Fruit fly (Drosophila melanogaster) whole organism, wandering third instar larva: Measurements from ENCODE around the gene mRpL15.

Experiments
- CG9705 ChIP-seq: fragments of 200-800 bp; sonication (Bioruptor generic); optimal IDR thresholded peaks from 2 replicates; lab custom pipeline; 2018; ENCODE audit warnings: missing biosample characterization, mild to moderate bottlenecking, missing genetic modification characterization
- CrebA ChIP-seq: fragments of 200-800 bp; sonication (Bioruptor generic); optimal IDR thresholded peaks from 2 replicates; lab custom pipeline; 2016; ENCODE audit warnings: missing biosample characterization, mild to moderate bottlenecking, missing genetic modification characterization, borderline replicate concordance
- Dfd ChIP-seq: fragments of >200 bp; optimal IDR thresholded peaks from 2 replicates; lab custom pipeline; 2017; ENCODE audit warnings: missing biosample characterization, missing genetic modification characterization
- Dif ChIP-seq: fragments of 200-275, 200-300 bp; sonication (Bioruptor generic); optimal IDR thresholded peaks from 2 replicates; lab custom pipeline; 2018; ENCODE audit warnings: missing biosample characterization, missing genetic modification characterization; ENCODE audit not compliant: partially characterized antibody
- Hnf4 ChIP-seq: fragments of 200-800 bp; sonication (Bioruptor generic); optimal IDR thresholded peaks from 2 replicates; lab custom pipeline; 2016; ENCODE audit warnings: missing biosample characterization, mild to moderate bottlenecking, missing genetic modification characterization
- Hr78 ChIP-seq: fragments of >200 bp; optimal IDR thresholded peaks from 2 replicates; lab custom pipeline; 2017; ENCODE audit warnings: missing biosample characterization, missing genetic modification characterization
- Hr83 ChIP-seq: fragments of 200-300 bp; sonication (Bioruptor generic); optimal IDR thresholded peaks from 2 replicates; lab custom pipeline; 2016; ENCODE audit warnings: missing biosample characterization, mild to moderate bottlenecking, missing genetic modification characterization, moderate library complexity; ENCODE audit not compliant: poor library complexity, severe bottlenecking
- Jra ChIP-seq: sonication (Bioruptor generic); optimal IDR thresholded peaks from 2 replicates; lab custom pipeline; 2016; ENCODE audit warnings: missing biosample characterization, missing genetic modification characterization
- Myc ChIP-seq: fragments of >200 bp; optimal IDR thresholded peaks from 2 replicates; lab custom pipeline; 2017
- N ChIP-seq: fragments of >200 bp; optimal IDR thresholded peaks from 2 replicates; lab custom pipeline; 2018; ENCODE audit warnings: missing biosample characterization, missing external identifiers, missing genetic modification characterization
- Rel ChIP-seq, 2 experiments: fragments of 200-800 bp; sonication (Bioruptor generic) in 1 of 2; optimal IDR thresholded peaks; 2 replicates in 1 of 2; 3 replicates in 1 of 2; lab custom pipeline; 2016 to 2019; ENCODE audit warnings: mild to moderate bottlenecking in 2 of 2, missing biosample characterization in 2 of 2, missing genetic modification characterization in 2 of 2, moderate library complexity in 1 of 2
- Vsx2 ChIP-seq: fragments of 200-300, 225-300 bp; sonication (Bioruptor generic); optimal IDR thresholded peaks from 2 replicates; lab custom pipeline; 2018; ENCODE audit warnings: missing biosample characterization, missing genetic modification characterization; ENCODE audit not compliant: partially characterized antibody
- br ChIP-seq: fragments of 200-800 bp; sonication (Bioruptor generic); optimal IDR thresholded peaks from 2 replicates; lab custom pipeline; 2016; ENCODE audit warnings: missing biosample characterization, missing genetic modification characterization
- brk ChIP-seq: fragments of 200-800 bp; sonication (Bioruptor generic); optimal IDR thresholded peaks from 2 replicates; lab custom pipeline; 2016; ENCODE audit warnings: missing biosample characterization, mild to moderate bottlenecking, missing genetic modification characterization
- dl ChIP-seq, 2 experiments: fragments of 175-275, 200-275 bp in 1 of 2; fragments of 200-275 bp in 1 of 2; sonication (Bioruptor generic); optimal IDR thresholded peaks; lab custom pipeline; 2018; ENCODE audit warnings: mild to moderate bottlenecking in 2 of 2, missing biosample characterization in 2 of 2, missing genetic modification characterization in 2 of 2, moderate library complexity in 2 of 2; ENCODE audit not compliant: partially characterized antibody in 2 of 2, insufficient read depth in 1 of 2
- dmrt93B ChIP-seq: fragments of 200-800 bp; sonication (Bioruptor generic); optimal IDR thresholded peaks from 2 replicates; lab custom pipeline; 2018; ENCODE audit warnings: missing biosample characterization, mild to moderate bottlenecking, missing genetic modification characterization
- ey ChIP-seq: fragments of 200-800 bp; sonication (Bioruptor generic); optimal IDR thresholded peaks from 2 replicates; lab custom pipeline; 2016; ENCODE audit warnings: missing biosample characterization, missing genetic modification characterization
- foxo ChIP-seq, 2 experiments: fragments of 200-800 bp; sonication (Bioruptor generic); optimal IDR thresholded peaks; 2 replicates in 1 of 2; 3 replicates in 1 of 2; lab custom pipeline; 2016 to 2017; ENCODE audit warnings: missing biosample characterization in 2 of 2, missing genetic modification characterization in 2 of 2
- fru ChIP-seq: fragments of 200-800 bp; sonication (Bioruptor generic); optimal IDR thresholded peaks from 3 replicates; lab custom pipeline; 2016; ENCODE audit warnings: missing biosample characterization, mild to moderate bottlenecking, missing genetic modification characterization
- h ChIP-seq: fragments of 200-800 bp; sonication (Bioruptor generic); optimal IDR thresholded peaks from 3 replicates; lab custom pipeline; 2016; ENCODE audit warnings: missing biosample characterization, mild to moderate bottlenecking, missing genetic modification characterization
- lola ChIP-seq: fragments of >200 bp; optimal IDR thresholded peaks from 2 replicates; lab custom pipeline; 2017; ENCODE audit warnings: missing biosample characterization, missing genetic modification characterization
- pan ChIP-seq: fragments of >200 bp; optimal IDR thresholded peaks from 2 replicates; lab custom pipeline; 2017
- rgr ChIP-seq: fragments of 200-800 bp; sonication (Bioruptor generic); optimal IDR thresholded peaks from 3 replicates; lab custom pipeline; 2016; ENCODE audit warnings: missing biosample characterization, mild to moderate bottlenecking, missing genetic modification characterization
- sage ChIP-seq: fragments of 200-800 bp; sonication (Bioruptor generic); optimal IDR thresholded peaks from 2 replicates; lab custom pipeline; 2016; ENCODE audit warnings: missing biosample characterization, mild to moderate bottlenecking, missing genetic modification characterization
- sv ChIP-seq: fragments of 200-800 bp; sonication (Bioruptor generic); optimal IDR thresholded peaks from 3 replicates; lab custom pipeline; 2016; ENCODE audit warnings: missing biosample characterization, missing genetic modification characterization
- tai ChIP-seq: sonication (Bioruptor generic); optimal IDR thresholded peaks from 2 replicates; lab custom pipeline; 2016; ENCODE audit warnings: missing biosample characterization, missing genetic modification characterization
- usp ChIP-seq: fragments of >200 bp; optimal IDR thresholded peaks from 2 replicates; lab custom pipeline; 2017; ENCODE audit warnings: missing biosample characterization, missing genetic modification characterization

Gene mRpL15

DNA sequence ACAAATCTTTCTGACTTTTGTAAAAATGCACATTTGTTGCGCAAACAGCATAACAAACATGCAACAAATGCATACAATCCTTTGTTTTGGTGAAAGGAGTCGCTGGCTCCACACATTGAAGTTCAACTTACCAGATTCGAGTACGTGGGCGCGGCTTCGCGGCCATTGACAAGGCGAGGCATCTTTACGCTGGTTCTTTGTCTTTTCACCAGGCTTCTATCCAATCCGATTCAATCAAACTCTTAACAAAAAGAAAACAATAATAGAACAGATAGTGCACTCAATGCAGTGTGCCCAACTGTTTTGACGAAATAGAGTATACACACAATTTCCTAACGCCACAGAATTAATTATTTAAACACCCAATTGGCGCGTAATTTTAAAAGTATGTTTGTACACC is 5.8 kb downstream of the mRpL15 start, which contains the start of gene CG5262:
TSS of gene CG5262 (minus strand) at position 294 of the 400 bp plus-strand sequence.
- TF ChIP-seq br (GFP tag; lab: Kevin White, UChicago): no peak
- TF ChIP-seq Dfd (GFP tag; lab: Kevin White, UChicago): no peak
- no peak for TF ChIP-seq N (GFP tag; lab: Kevin White, UChicago)
- no peak for TF ChIP-seq dmrt93B (GFP tag; lab: Kevin White, UChicago)
- TF ChIP-seq Rel (GFP tag; optimal IDR thresholded peaks at IDR 0.05; lab: Kevin White, UChicago): no peak
- peak; percentile 15 for TF ChIP-seq Rel (tag; optimal IDR thresholded peaks at IDR 0.05; lab: Kevin White, UChicago)

DNA sequence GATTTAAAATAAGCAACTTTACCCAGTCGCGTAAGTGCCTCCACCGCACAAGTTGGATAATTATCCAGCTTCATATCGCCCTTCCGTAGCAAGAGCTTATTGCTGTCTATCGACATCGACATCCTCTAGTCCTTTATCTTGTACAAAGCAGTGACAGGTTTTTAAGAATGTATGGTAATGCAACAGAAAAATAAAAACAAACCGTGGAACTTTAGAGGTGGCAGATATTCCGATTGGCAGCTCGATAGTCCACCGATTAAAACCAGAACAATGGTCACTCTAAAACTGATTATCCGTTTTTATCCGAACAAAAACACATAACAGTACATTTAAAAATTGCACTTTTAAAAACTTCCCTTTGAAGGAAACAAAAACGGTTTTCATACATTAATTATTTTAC is 8.6 kb downstream of the mRpL15 start, which contains the start of gene CG5274:
TSS of gene CG5274 (minus strand) at position 218 of the 400 bp plus-strand sequence.
- TF ChIP-seq sage (GFP tag; lab: Kevin White, UChicago) (no peak), pan (lab: Kevin White, UChicago) (no peak), lola (GFP tag; lab: Kevin White, UChicago) (no peak)

DNA sequence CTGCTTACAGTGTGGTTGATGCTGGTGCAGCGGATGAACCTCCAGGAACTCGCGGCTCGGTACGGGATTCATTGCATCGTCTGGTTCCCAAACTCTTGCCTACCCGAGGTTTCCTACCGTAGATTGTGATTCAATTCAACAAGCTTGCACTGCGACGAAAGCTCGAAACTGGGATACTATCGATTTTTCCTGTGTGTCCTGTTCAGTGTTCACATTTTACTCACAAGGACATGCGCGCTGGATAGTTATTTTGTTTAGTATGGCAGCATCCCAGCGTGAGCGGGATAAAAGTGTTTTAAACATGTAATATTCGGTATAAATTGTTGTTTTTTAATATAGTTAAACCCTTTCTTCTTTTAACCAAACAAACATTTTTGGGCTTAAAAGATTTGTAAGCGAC is 10.1 kb downstream of the mRpL15 start, which contains the start of gene CG5282:
TSS of gene CG5282 (minus strand) at position 184 of the 400 bp plus-strand sequence.
- no peak for TF ChIP-seq rgr (GFP tag; lab: Kevin White, UChicago)
- TF ChIP-seq ey: no peak
- no peak for TF ChIP-seq Jra (GFP tag; lab: Kevin White, UChicago)
- TF ChIP-seq h: no peak
- TF ChIP-seq brk: no peak
- no peak for TF ChIP-seq usp (GFP tag; lab: Kevin White, UChicago)
- TF ChIP-seq Vsx2 (GFP tag; lab: Kevin White, UChicago): no peak
- TF ChIP-seq Myc (lab: Kevin White, UChicago): no peak
- no peak for TF ChIP-seq dmrt93B (GFP tag; lab: Kevin White, UChicago)
- no peak for TF ChIP-seq CrebA (GFP tag; lab: Kevin White, UChicago)
- no peak for TF ChIP-seq Hnf4 (GFP tag; lab: Kevin White, UChicago)
- TF ChIP-seq sage (GFP tag; lab: Kevin White, UChicago): no peak
- TF ChIP-seq, all 38 proteins: peak for 0

DNA sequence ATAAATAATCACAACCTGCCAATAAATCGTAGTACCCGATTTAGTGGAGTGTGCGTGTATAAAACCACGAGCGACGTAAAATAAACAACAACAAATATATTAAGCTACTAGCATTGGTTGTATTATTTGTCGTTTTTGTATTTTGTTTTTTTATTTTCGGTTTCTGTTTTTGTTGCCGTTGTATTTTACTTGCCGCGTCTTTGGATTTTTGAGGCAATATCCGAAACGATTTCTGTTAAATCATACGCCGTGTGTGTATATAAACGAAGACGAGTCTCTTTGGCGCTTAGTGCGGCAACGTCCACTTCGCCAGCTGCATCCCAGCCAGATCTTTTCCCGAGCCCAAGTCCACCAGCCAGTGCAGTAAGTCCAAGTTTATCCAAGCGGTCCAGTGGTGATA is 22.7 kb downstream of the mRpL15 start, which contains the start of gene zye:
TSS of gene zye (plus strand) at position 301 of the 400 bp plus-strand sequence.
- no peak for TF ChIP-seq dmrt93B (GFP tag; lab: Kevin White, UChicago)

DNA sequence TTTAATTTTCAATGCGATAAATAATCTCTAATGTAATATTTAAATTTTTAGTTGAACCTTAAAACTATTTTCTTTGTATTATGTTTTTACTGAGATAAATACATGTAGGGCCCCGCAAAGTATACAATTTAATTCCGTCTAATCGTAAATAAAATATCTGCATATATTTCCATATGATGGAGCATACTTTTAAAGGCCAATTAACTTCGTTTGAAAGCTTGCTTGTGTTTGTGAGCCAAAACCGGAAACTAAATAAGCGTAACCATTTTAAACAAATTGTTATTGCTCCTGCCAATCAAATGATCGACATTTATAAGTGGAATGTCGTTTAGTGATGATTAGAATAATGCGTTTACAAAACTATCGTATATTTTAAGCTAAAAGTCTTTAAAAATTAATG is 25.2 kb downstream of the mRpL15 start:
- TF ChIP-seq sv: no peak
- TF ChIP-seq Vsx2 (GFP tag; lab: Kevin White, UChicago): peak; percentile 93
- no peak for TF ChIP-seq pan (lab: Kevin White, UChicago)
- peak; percentile 27 for TF ChIP-seq Myc (lab: Kevin White, UChicago)
- TF ChIP-seq rgr (GFP tag; lab: Kevin White, UChicago): peak; percentile 7
- TF ChIP-seq fru (GFP tag; lab: Kevin White, UChicago): peak; percentile 2
- TF ChIP-seq N (GFP tag; lab: Kevin White, UChicago): peak; percentile 11

DNA sequence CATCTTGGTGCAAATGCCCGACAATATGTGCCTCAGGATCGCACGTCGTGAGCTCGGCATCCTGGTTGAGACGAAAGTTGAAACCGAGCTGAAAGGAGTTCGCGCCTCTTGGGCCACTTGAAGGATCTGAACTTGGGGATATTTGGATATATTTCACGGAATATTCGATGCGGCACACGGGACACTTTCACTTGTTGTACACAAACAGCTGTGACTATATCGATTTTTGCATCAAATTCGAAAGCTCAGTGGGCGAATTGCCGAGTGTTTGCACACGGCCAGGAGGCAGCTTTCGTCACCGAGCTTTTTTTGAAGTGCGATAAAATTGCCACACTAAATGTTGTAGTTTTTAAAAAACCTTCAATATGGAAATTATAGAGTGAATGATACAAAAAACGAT is 25.7 kb downstream of the mRpL15 start, which contains the start of gene CG13248:
TSS of gene CG13248 (minus strand) at position 222 of the 400 bp plus-strand sequence.
- TF ChIP-seq CrebA (GFP tag; lab: Kevin White, UChicago) (no peak), tai (GFP tag; lab: Kevin White, UChicago) (no peak), Hr78 (no peak), Hr83 (GFP tag; lab: Kevin White, UChicago) (no peak), dl (GFP tag; optimal IDR thresholded peaks at IDR 0.05; lab: Kevin White, UChicago; ENCODE audit: insufficient read depth in 1 of 2, partially characterized antibody in 2 of 2) (no peak), foxo (GFP tag; optimal IDR thresholded peaks at IDR 0.05; lab: Kevin White, UChicago) (no peak), CG9705 (GFP tag; lab: Kevin White, UChicago) (no peak), sv (no peak), Dif (GFP tag; lab: Kevin White, UChicago) (no peak), ey (no peak)
